Worm (Caenorhabditis elegans): Measurements from ENCODE around the gene F48E3.9.

Gene F48E3.9

DNA sequence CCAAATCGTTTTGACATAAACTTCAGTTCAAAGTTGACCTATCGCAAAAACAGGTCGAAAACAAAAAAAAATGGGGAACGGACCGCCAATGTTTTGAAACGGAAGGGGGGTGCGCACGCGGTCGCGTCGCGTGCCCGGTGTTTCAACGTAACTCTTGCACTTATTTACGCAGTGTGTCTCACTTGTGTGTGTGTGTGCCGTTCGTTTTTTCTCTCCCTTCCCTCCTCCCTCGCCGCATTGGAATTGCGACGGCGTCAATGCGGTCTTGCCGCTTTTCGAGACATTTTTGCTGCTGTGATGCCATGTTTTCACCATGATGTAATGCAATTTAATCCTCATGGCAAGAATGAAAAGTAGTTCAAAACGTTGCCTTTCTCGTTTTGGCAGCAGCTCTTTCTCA, 2.4 kb upstream of the F48E3.9 start (continued):
- TF ChIP-seq spr-1 (tag; optimal IDR thresholded peaks at IDR 0.05) (no peak), tra-1 (GFP tag; IDR thresholded peaks at IDR 0.05) (no peak)

DNA sequence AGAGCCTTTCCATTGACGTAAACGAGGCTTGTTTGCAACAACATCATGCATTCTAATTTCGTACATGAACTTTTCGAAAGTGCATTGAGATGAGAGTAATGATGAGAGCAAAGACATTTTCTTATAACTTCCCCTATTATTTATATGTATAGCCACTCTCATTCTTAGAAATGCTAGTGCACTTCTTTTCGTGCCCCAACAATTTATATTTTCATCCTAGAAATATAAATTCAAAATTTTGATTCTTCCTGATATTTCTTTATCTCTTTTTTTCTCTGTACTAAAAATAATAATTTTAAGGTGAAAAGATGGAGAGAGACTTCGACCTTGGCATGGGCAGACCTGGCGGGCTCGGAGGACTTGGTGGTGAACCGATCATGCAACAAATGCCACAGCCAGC, 1.9 kb upstream of the F48E3.9 start, which contains the start of gene mek-1:
Gene mek-1 (plus strand): TSS at position 301 of the 400 bp plus-strand sequence.
- no peak for TF ChIP-seq nhr-11 (tag; optimal IDR thresholded peaks at IDR 0.05)
- TF ChIP-seq zag-1 (tag; optimal IDR thresholded peaks at IDR 0.05), result no peak
- no peak for TF ChIP-seq madf-5 (GFP tag; IDR thresholded peaks at IDR 0.05)
- TF ChIP-seq nhr-25 (tag; optimal IDR thresholded peaks at IDR 0.05; ENCODE audit: borderline replicate concordance, insufficient read depth), result no peak
- TF ChIP-seq daf-8 (GFP tag; IDR thresholded peaks at IDR 0.05), result no peak
- TF ChIP-seq spr-1 (tag; optimal IDR thresholded peaks at IDR 0.05), result no peak
- no peak for TF ChIP-seq tra-1 (GFP tag; IDR thresholded peaks at IDR 0.05)
- TF ChIP-seq ces-1 (GFP tag; optimal IDR thresholded peaks at IDR 0.05), result no peak
- no peak for TF ChIP-seq aha-1 (tag)
- TF ChIP-seq nhr-48 (tag; optimal IDR thresholded peaks at IDR 0.05), result no peak
- no peak for TF ChIP-seq dmd-8 (GFP tag; IDR thresholded peaks at IDR 0.05)
- TF ChIP-seq F10B5.3 (tag; optimal IDR thresholded peaks at IDR 0.05), result no peak
- TF ChIP-seq mxl-2 (GFP tag; conservative IDR thresholded peaks at IDR 0.05), result no peak
- no peak for TF ChIP-seq snpc-1.2 (GFP tag; IDR thresholded peaks at IDR 0.05)
- TF ChIP-seq sdz-12 (GFP tag; optimal IDR thresholded peaks at IDR 0.05), result no peak

DNA sequence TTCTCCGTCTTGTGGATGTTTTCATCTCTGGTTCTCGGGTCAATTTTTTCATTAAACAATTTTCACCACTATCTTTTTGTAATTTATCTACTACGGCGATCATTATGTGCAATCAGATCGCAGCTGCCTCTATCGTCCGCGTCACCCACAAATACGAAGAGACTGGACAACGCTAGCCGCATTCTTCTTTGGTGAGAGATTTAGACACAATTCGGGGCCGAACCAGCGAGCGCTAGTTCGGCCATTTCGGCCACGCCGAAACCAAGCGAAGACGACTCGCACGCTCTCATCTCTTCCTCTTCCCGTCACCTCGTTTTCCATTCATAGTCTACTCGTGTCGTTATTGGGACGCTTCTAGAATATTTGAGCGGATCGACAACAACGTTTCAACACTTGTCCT, 4.9 kb downstream of the F48E3.9 start, which contains the start of gene gly-12:
Gene gly-12 (plus strand): TSS at position 117 of the 400 bp plus-strand sequence.
- no peak for TF ChIP-seq saeg-2 (GFP tag; IDR thresholded peaks at IDR 0.05)
- TF ChIP-seq hlh-11 (tag; optimal IDR thresholded peaks at IDR 0.05), result peak; percentile 38
- no peak for TF ChIP-seq unc-62 (GFP tag; optimal IDR thresholded peaks at IDR 0.05 in 1 of 2)
- TF ChIP-seq unc-62 (tag; optimal IDR thresholded peaks at IDR 0.05), result no peak
- TF ChIP-seq mdl-1 (tag; optimal IDR thresholded peaks at IDR 0.05), result peak in 1 of 2 experiments; percentile 71
- peak; percentile 67 for TF ChIP-seq aha-1 (tag)
- TF ChIP-seq mes-2 (tag; optimal IDR thresholded peaks at IDR 0.05; ENCODE audit: poor library complexity, severe bottlenecking), result peak; percentile 48
- TF ChIP-seq R02D3.7 (tag; optimal IDR thresholded peaks at IDR 0.05), result no peak
- TF ChIP-seq mxl-3 (GFP tag; optimal IDR thresholded peaks at IDR 0.05), result peak; percentile 71
- TF ChIP-seq mep-1 (tag; optimal IDR thresholded peaks at IDR 0.05), result peak; percentile 18
- peak; percentile 9 for TF ChIP-seq nhr-28 (tag; optimal IDR thresholded peaks at IDR 0.05)

DNA sequence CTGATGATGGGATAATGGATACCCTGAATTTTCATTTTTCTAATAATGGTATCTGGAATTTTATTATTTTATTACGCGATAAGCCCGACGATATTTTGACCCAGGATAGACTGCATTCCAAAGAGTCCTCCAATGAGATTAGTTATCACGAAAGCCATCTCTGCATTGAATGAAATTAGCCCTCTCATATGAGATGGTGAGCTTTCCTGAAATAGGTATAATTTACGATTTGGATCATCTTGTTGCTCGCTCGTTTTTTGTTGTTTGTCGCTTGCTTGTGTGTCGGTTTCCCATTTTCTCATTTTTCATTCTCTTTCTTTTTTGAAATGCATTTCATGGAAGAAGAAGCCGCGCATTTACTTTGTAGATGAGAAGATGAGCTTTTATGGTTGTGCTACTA, 10.7 kb downstream of the F48E3.9 start:
- no peak for TF ChIP-seq lin-39 (tag; optimal IDR thresholded peaks at IDR 0.05)
- peak in 1 of 2 experiments; percentile 89 for TF ChIP-seq unc-62 (GFP tag; optimal IDR thresholded peaks at IDR 0.05 in 1 of 2)
- TF ChIP-seq unc-62 (tag; optimal IDR thresholded peaks at IDR 0.05), result no peak

DNA sequence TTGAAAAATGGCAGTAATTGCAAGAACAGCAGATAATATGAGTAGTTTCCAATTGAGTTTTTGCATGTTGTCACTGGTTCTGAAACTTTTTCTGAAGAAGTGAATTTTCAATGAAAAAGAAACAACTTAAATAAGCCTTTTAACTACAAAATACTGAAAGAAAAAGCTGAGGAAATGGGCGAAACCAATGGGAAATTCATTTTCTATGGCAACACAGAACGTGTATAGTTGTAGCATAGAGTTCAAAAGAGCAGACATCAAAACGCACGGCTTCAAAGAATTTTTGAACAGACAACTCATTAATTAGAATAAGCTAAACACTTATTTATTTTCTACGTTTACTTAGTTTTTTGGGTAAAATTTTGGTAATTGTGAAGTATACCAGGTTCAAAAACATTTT, 12.2 kb downstream of the F48E3.9 start, which contains the start of gene F48E3.2:
Gene F48E3.2 (minus strand): TSS at position 101 of the 400 bp plus-strand sequence.
- TF ChIP-seq php-3 (GFP tag; IDR thresholded peaks at IDR 0.05), result no peak
- no peak for TF ChIP-seq nhr-111 (GFP tag; optimal IDR thresholded peaks at IDR 0.05)
- no peak for TF ChIP-seq dve-1 (tag; optimal IDR thresholded peaks at IDR 0.05; ENCODE audit: insufficient read depth)
- no peak for TF ChIP-seq F37D6.2 (tag; optimal IDR thresholded peaks at IDR 0.05)
- TF ChIP-seq lin-39 (tag; optimal IDR thresholded peaks at IDR 0.05), result no peak
- TF ChIP-seq skn-1 (tag; optimal IDR thresholded peaks at IDR 0.05), result no peak
- no peak for TF ChIP-seq F10B5.3 (tag; optimal IDR thresholded peaks at IDR 0.05)
- TF ChIP-seq unc-62 (GFP tag; optimal IDR thresholded peaks at IDR 0.05 in 1 of 2), result no peak
- TF ChIP-seq unc-62 (tag; optimal IDR thresholded peaks at IDR 0.05), result no peak
- TF ChIP-seq arid-1 (GFP tag; conservative IDR thresholded peaks at IDR 0.05), result no peak
- TF ChIP-seq lin-29 (GFP tag; IDR thresholded peaks at IDR 0.05), result no peak
- TF ChIP-seq lim-7 (GFP tag; IDR thresholded peaks at IDR 0.05), result no peak

Data from whole organism, L4 larva.